Worm (Caenorhabditis elegans): Measurements from ENCODE around the gene Y45F10B.59.
A peak's percentile ranks its signal among the peaks of the same experiment; 100 is the strongest.
"Not testable (repeated sequence)": the region's sequence is repeated elsewhere in the genome, so short reads cannot be mapped to it uniquely, and the experiment has no call there.

Gene Y45F10B.59

ce11 chrIV:13591645-13592044 lies 10.8 kb upstream of the Y45F10B.59 start, which contains the start of gene tsp-5:
Gene tsp-5, minus strand, starts transcription at chrIV:13591745.
- no peak for TF ChIP-seq nhr-179 (tag; optimal IDR thresholded peaks at IDR 0.05)
- TF ChIP-seq lin-26 (GFP tag; IDR thresholded peaks at IDR 0.05): no peak

ce11 chrIV:13593351-13593750 lies 9.1 kb upstream of the Y45F10B.59 start, which contains the start of gene Y45F10B.3:
Gene Y45F10B.3, plus strand, starts transcription at chrIV:13593651.
- TF ChIP-seq let-607 (tag; optimal IDR thresholded peaks at IDR 0.05): no peak
- no peak for TF ChIP-seq snpc-1.1 (tag; optimal IDR thresholded peaks at IDR 0.05; ENCODE audit: insufficient read depth)
- TF ChIP-seq ztf-25 (GFP tag; IDR thresholded peaks at IDR 0.05): no peak
- no peak for TF ChIP-seq Y95B8A.8 (GFP tag; IDR thresholded peaks at IDR 0.05)
- TF ChIP-seq dpl-1 (GFP tag; optimal IDR thresholded peaks at IDR 0.05): no peak

DNA sequence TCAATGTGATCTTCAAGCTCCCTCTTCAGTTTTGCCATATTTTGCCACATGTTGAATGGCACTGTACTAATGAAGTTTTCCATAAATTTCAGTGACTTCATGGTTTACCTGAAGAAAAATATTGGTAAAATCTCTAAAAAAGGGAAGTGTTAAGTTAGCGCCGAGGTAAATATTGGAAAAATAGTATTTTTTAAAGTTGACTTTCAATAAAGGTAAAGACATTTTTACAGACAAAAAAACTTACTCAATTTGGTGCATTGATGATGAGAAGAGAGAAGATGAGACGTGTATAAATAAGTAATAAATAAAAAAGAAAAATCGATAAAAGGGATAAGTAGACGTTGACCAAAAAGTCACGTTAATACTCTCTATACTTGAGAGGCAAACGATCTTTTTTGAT lies 4.6 kb upstream of the Y45F10B.59 start, which contains the start of gene Y45F10B.9:
Y45F10B.9 (minus strand) TSS at position 101 of the 400 bp plus-strand sequence.
- TF ChIP-seq nhr-120 (GFP tag; IDR thresholded peaks at IDR 0.05); zim-3 (tag; optimal IDR thresholded peaks at IDR 0.05); B0261.1 (tag; optimal IDR thresholded peaks at IDR 0.05): not testable (repeated sequence)

DNA sequence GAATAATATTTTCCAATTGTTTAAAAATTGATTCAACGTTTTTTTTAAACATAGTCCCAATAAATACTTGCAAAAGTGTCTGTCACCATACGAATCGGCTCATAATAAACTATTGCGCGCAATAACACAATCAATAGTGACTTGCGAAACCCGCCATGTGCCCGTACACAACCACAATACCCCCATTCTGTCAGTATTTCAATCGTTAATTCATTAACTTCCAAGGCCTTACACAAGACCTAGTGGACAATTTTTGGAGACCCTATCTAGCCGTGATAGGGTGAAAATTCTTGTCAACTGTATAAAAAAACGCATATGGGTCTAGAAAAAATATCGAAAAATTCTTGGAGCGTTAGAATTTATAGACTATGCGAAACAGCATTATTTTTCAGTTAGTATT lies 1.8 kb upstream of the Y45F10B.59 start:
- TF ChIP-seq let-607 (tag; optimal IDR thresholded peaks at IDR 0.05) (no peak), sea-2 (GFP tag; IDR thresholded peaks at IDR 0.05) (no peak), C06A6.2 (GFP tag; conservative IDR thresholded peaks at IDR 0.05) (no peak), gei-17 (GFP tag; optimal IDR thresholded peaks at IDR 0.05) (no peak), F52B5.7 (tag; optimal IDR thresholded peaks at IDR 0.05) (no peak), dpff-1 (tag; optimal IDR thresholded peaks at IDR 0.05) (no peak), tbp1 (GFP tag; optimal IDR thresholded peaks at IDR 0.05) (peak; percentile 75), nhr-120 (GFP tag; IDR thresholded peaks at IDR 0.05) (no peak), nfya-2 (GFP tag; IDR thresholded peaks at IDR 0.05) (no peak), dpl-1 (GFP tag; optimal IDR thresholded peaks at IDR 0.05) (no peak), lin-26 (GFP tag; IDR thresholded peaks at IDR 0.05) (no peak), ztf-18 (tag; optimal IDR thresholded peaks at IDR 0.05) (no peak), snpc-4 (GFP tag; optimal IDR thresholded peaks at IDR 0.05) (peak; percentile 94), snpc-4 (tag; optimal IDR thresholded peaks at IDR 0.05) (peak; percentile 95 to 98 (median 96)), ztf-28 (GFP tag; IDR thresholded peaks at IDR 0.05) (no peak), T07F8.4 (tag; optimal IDR thresholded peaks at IDR 0.05) (no peak), aptf-3 (GFP tag; IDR thresholded peaks at IDR 0.05) (no peak), B0336.3 (GFP tag; IDR thresholded peaks at IDR 0.05) (no peak), F33H1.4 (GFP tag; IDR thresholded peaks at IDR 0.05) (no peak), akir-1 (GFP tag; optimal IDR thresholded peaks at IDR 0.05) (no peak), ztf-6 (GFP tag; IDR thresholded peaks at IDR 0.05) (no peak), Y67H2A.10 (GFP tag; conservative IDR thresholded peaks at IDR 0.05) (no peak), sdz-38 (tag; optimal IDR thresholded peaks at IDR 0.05) (no peak), pha-4 (tag; optimal IDR thresholded peaks at IDR 0.05) (no peak), madf-8 (GFP tag; conservative IDR thresholded peaks at IDR 0.05) (no peak; the same call in 1 of the 2 replicates), Y56A3A.18 (GFP tag; IDR thresholded peaks at IDR 0.05) (no peak), unc-62 (GFP tag; optimal IDR thresholded peaks at IDR 0.05) (no peak), ceh-40 (GFP tag; IDR thresholded peaks at IDR 0.05) (no peak), hrde-1 (tag; optimal IDR thresholded peaks at IDR 0.05; ENCODE audit: borderline replicate concordance) (no peak), snpc-3.4 (tag; optimal IDR thresholded peaks at IDR 0.05) (peak; percentile 90), Y95B8A.8 (GFP tag; IDR thresholded peaks at IDR 0.05) (no peak), atf-7 (tag; optimal IDR thresholded peaks at IDR 0.05) (no peak), egl-44 (GFP tag; IDR thresholded peaks at IDR 0.05) (no peak), repo-1 (tag; optimal IDR thresholded peaks at IDR 0.05) (no peak), let-526 (GFP tag; IDR thresholded peaks at IDR 0.05) (no peak), madf-3 (GFP tag; IDR thresholded peaks at IDR 0.05) (no peak), snpc-1.3 (tag; optimal IDR thresholded peaks at IDR 0.05; ENCODE audit: insufficient read depth) (peak; percentile 76), madf-6 (GFP tag; IDR thresholded peaks at IDR 0.05) (peak; percentile 74)
